Worm (Caenorhabditis elegans) whole organism, L1 larva: Measurements from ENCODE around the gene dsh-1.
A peak's percentile ranks its signal among the peaks of the same experiment; 100 is the strongest.

Source experiments
- ces-1 ChIP-seq: fragments of 150-350 bp; optimal IDR thresholded peaks from 2 replicates; lab custom pipeline; 2014; ENCODE audit warnings: missing biosample characterization, missing genetic modification reagents, missing genetic modification characterization
- elt-2 ChIP-seq: sonication (generic microtip); optimal IDR thresholded peaks from 2 replicates; lab custom pipeline; 2016; ENCODE audit warnings: missing genetic modification characterization, mild to moderate bottlenecking, inconsistent platforms, missing compliant biosample characterization, missing genetic modification reagents
- elt-3 ChIP-seq, 6 experiments: fragments of 150-350 bp in 1 of 6; sonication (generic microtip); optimal IDR thresholded peaks; 2 replicates each; lab custom pipeline; 2017 to 2018; ENCODE audit warnings: missing biosample characterization in 6 of 6, missing genetic modification characterization in 6 of 6, inconsistent platforms in 1 of 6
- fos-1 ChIP-seq: fragments of 150-350 bp; optimal IDR thresholded peaks from 2 replicates; lab custom pipeline; 2014; ENCODE audit warnings: missing biosample characterization, missing genetic modification characterization
- mdl-1 ChIP-seq, 2 experiments: fragments of 150-350 bp; optimal IDR thresholded peaks; 2 replicates each; lab custom pipeline; 2014 to 2017; ENCODE audit warnings: missing biosample characterization in 2 of 2, missing genetic modification characterization in 2 of 2, inconsistent platforms in 1 of 2
- mep-1 ChIP-seq: fragments of 150-350 bp; optimal IDR thresholded peaks from 2 replicates; lab custom pipeline; 2014; ENCODE audit warnings: missing biosample characterization, missing genetic modification characterization
- nhr-237 ChIP-seq: fragments of 150-350 bp; optimal IDR thresholded peaks from 2 replicates; lab custom pipeline; 2014; ENCODE audit warnings: missing biosample characterization, missing genetic modification characterization
- nhr-28 ChIP-seq: fragments of 150-350 bp; optimal IDR thresholded peaks from 2 replicates; lab custom pipeline; 2014; ENCODE audit warnings: missing biosample characterization, missing genetic modification characterization
- pag-3 ChIP-seq: sonication (generic microtip); optimal IDR thresholded peaks from 2 replicates; lab custom pipeline; 2017; ENCODE audit warnings: missing genetic modification characterization, mild to moderate bottlenecking, missing compliant biosample characterization, antibody characterized with exemption, borderline replicate concordance; ENCODE audit not compliant: insufficient read depth
- snpc-4 ChIP-seq: fragments of 150-350 bp; optimal IDR thresholded peaks from 2 replicates; lab custom pipeline; 2014; ENCODE audit warnings: missing biosample characterization, missing genetic modification characterization
- unc-62 ChIP-seq: fragments of 150-350 bp; optimal IDR thresholded peaks from 2 replicates; lab custom pipeline; 2014; ENCODE audit warnings: missing biosample characterization, missing genetic modification reagents, missing genetic modification characterization

DNA sequence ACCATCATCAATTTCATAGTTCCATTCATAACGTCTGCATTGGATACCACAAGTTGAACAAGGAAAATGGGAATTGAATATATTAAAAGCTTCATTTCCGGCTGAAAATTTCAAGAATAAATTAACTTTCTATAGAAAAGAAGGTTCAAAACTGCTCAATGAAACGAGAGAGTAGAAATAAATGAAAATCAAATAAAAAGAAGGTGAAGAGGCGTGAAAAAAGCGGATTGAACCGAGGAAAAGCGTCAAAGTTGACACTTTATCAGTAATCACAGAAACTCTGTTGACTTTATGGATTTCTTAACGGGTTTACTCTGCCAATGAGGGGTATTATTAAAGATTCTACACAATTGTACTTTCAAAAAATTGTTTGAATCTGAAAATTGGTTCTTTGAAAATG, 13.2 kb upstream of the dsh-1 start, which contains the start of gene pho-4:
- no peak for TF ChIP-seq nhr-28 (tag; lab: Kevin White, UChicago)
- TF ChIP-seq elt-3 (tag; optimal IDR thresholded peaks at IDR 0.05; lab: Kevin White, UChicago): no peak
- TF ChIP-seq nhr-237: no peak
- no peak for TF ChIP-seq fos-1
- TF ChIP-seq mdl-1 (tag; optimal IDR thresholded peaks at IDR 0.05; lab: Kevin White, UChicago): no peak
- TF ChIP-seq snpc-4: no peak
- TF ChIP-seq pag-3 (tag; lab: Kevin White, UChicago): no peak
- no peak for TF ChIP-seq unc-62 (GFP tag; lab: Kevin White, UChicago)
- TF ChIP-seq mep-1 (tag; lab: Kevin White, UChicago): no peak
- TF ChIP-seq ces-1: no peak
- peak; percentile 9 for TF ChIP-seq elt-2 (tag; lab: Kevin White, UChicago)
